Fruit fly (Drosophila melanogaster) whole organism, pupa: ENCODE measurements around the gene CG12535.

Source experiments
- CG12605 ChIP-seq: fragments of 200-800 bp; sonication (Bioruptor generic); IDR thresholded peaks from 2 replicates; pipeline ENCODE4 v1.3.6; 2022; ENCODE audit warnings: missing biosample characterization, missing genetic modification characterization
- CG17806 ChIP-seq: fragments of 200-800 bp; sonication (Bioruptor generic); optimal IDR thresholded peaks from 2 replicates; lab custom pipeline; 2018; ENCODE audit warnings: missing biosample characterization, mild to moderate bottlenecking, missing genetic modification characterization, moderate library complexity
- CG32121 ChIP-seq: fragments of 200-800 bp; sonication (Bioruptor generic); IDR thresholded peaks from 2 replicates; pipeline ENCODE4 v1.3.6; 2022; ENCODE audit warnings: missing biosample characterization, missing genetic modification characterization
- CG8301 ChIP-seq: fragments of 200-800 bp; sonication (Bioruptor generic); optimal IDR thresholded peaks from 2 replicates; lab custom pipeline; 2018; ENCODE audit warnings: missing biosample characterization, mild to moderate bottlenecking, missing genetic modification characterization
- CG9948 ChIP-seq: fragments of 200-800 bp; sonication (Bioruptor generic); optimal IDR thresholded peaks from 2 replicates; lab custom pipeline; 2018; ENCODE audit warnings: missing biosample characterization, mild to moderate bottlenecking, missing genetic modification characterization, moderate library complexity
- Pif1A ChIP-seq: fragments of 200-800 bp; sonication (Bioruptor generic); optimal IDR thresholded peaks from 3 replicates; lab custom pipeline; 2016; ENCODE audit warnings: missing biosample characterization, missing genetic modification characterization
- Snoo ChIP-seq: fragments of 200-800 bp; sonication (Bioruptor generic); optimal IDR thresholded peaks from 3 replicates; lab custom pipeline; 2017; ENCODE audit warnings: missing biosample characterization, mild to moderate bottlenecking, missing genetic modification characterization, inconsistent platforms
- fd96Ca ChIP-seq: fragments of 200-800 bp; sonication (Bioruptor generic); IDR thresholded peaks from 3 replicates; pipeline ENCODE4 v1.3.6; 2022; ENCODE audit warnings: missing biosample characterization, missing genetic modification characterization
- gl ChIP-seq: fragments of 200-800 bp; sonication (Bioruptor generic); optimal IDR thresholded peaks from 2 replicates; lab custom pipeline; 2018; ENCODE audit warnings: missing biosample characterization, mild to moderate bottlenecking, missing genetic modification characterization

DNA sequence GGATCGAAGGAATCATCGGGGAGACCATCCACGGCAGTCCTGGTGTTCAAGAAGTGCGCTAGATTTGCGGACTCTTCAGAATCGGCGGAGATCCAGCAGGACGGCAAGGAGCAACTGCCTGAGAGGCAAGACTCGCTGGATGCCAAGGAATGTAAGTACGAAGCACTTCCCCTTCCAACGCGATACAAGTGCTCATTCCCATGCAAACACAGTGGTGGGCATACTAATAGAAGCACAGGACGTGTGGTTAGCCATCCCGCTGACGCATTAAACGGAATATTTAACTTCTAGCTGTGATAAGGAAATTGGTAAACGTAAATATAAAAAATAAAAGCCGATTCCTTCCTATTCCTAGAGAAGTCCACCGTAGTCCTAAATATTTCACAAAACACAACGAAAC is 37.1 kb upstream of the CG12535 start:
- TF ChIP-seq fd96Ca (GFP tag; lab: Robert Waterston, UW) = no peak
- TF ChIP-seq CG8301 = no peak
- TF ChIP-seq Snoo (tag; lab: Kevin White, UChicago) = no peak
- no peak for TF ChIP-seq gl (tag; lab: Kevin White, UChicago)
- TF ChIP-seq Pif1A (GFP tag; lab: Kevin White, UChicago) = no peak
- TF ChIP-seq CG12605 = no peak
- no peak for TF ChIP-seq CG17806 (tag; lab: Kevin White, UChicago)
- TF ChIP-seq CG32121 = no peak
- TF ChIP-seq CG9948 (tag; lab: Kevin White, UChicago) = no peak
